Worm (Caenorhabditis elegans) whole organism, L1 larva: ENCODE results near the gene W02H5.2.
A peak's percentile ranks its signal among the peaks of the same experiment; 100 is the strongest.

ENCODE experiments used
- C04F5.9 ChIP-seq: sonication (generic microtip); optimal IDR thresholded peaks from 2 replicates; lab custom pipeline; 2016; ENCODE audit warnings: missing genetic modification characterization, missing compliant biosample characterization
- C16A3.4 ChIP-seq: fragments of 150-350 bp; optimal IDR thresholded peaks from 2 replicates; lab custom pipeline; 2014; ENCODE audit warnings: missing biosample characterization, missing genetic modification characterization
- aha-1 ChIP-seq: fragments of 150-350 bp; optimal IDR thresholded peaks from 2 replicates; lab custom pipeline; 2014; ENCODE audit warnings: missing biosample characterization, missing genetic modification characterization
- aly-2 ChIP-seq: fragments of 150-350 bp; optimal IDR thresholded peaks from 2 replicates; lab custom pipeline; 2014; ENCODE audit warnings: missing biosample characterization, missing genetic modification characterization
- blmp-1 ChIP-seq: fragments of 150-350 bp; optimal IDR thresholded peaks from 2 replicates; lab custom pipeline; 2014; ENCODE audit warnings: missing biosample characterization, missing genetic modification characterization
- ceh-63 ChIP-seq: fragments of 200-800 bp; sonication (Bioruptor generic); optimal IDR thresholded peaks from 2 replicates; lab custom pipeline; 2018; ENCODE audit warnings: mild to moderate bottlenecking, missing genetic modification characterization, missing compliant biosample characterization
- ceh-88 ChIP-seq: fragments of 200-800 bp; sonication (Bioruptor generic); IDR thresholded peaks from 2 replicates; pipeline ENCODE4 v1.3.6; 2022; ENCODE audit warnings: missing genetic modification characterization, missing compliant biosample characterization
- ceh-90 ChIP-seq: sonication (generic microtip); optimal IDR thresholded peaks from 2 replicates; lab custom pipeline; 2016; ENCODE audit warnings: missing genetic modification characterization, missing compliant biosample characterization
- dpl-1 ChIP-seq, 3 experiments: fragments of 150-350 bp in 2 of 3; sonication (generic microtip) in 1 of 3; optimal IDR thresholded peaks; 2 replicates each; lab custom pipeline; 2014 to 2017; ENCODE audit warnings: missing biosample characterization in 3 of 3, missing genetic modification characterization in 3 of 3, missing genetic modification reagents in 3 of 3
- dsc-1 ChIP-seq: sonication (generic microtip); optimal IDR thresholded peaks from 2 replicates; lab custom pipeline; 2016; ENCODE audit warnings: mild to moderate bottlenecking, missing genetic modification characterization, missing compliant biosample characterization
- efl-1 ChIP-seq, 4 experiments: fragments of 150-350 bp; optimal IDR thresholded peaks in 3 of 4; peaks in 1 of 4; 1 replicate in 1 of 4; 2 replicates in 3 of 4; lab custom pipeline; 2014; ENCODE audit warnings: missing biosample characterization in 2 of 4, missing genetic modification characterization in 2 of 4, missing genetic modification reagents in 2 of 4
- efl-3 ChIP-seq: fragments of 200-800 bp; sonication (Bioruptor generic); optimal IDR thresholded peaks from 2 replicates; lab custom pipeline; 2018; ENCODE audit warnings: mild to moderate bottlenecking, missing genetic modification characterization, missing compliant biosample characterization
- egl-13 ChIP-seq: sonication (generic microtip); optimal IDR thresholded peaks from 2 replicates; lab custom pipeline; 2016; ENCODE audit warnings: missing genotype, missing genetic modification reagents, missing genetic modification characterization, missing compliant biosample characterization
- egl-27 ChIP-seq, 2 experiments: fragments of 150-350 bp in 1 of 2; sonication (generic microtip); optimal IDR thresholded peaks; 3 replicates each; lab custom pipeline; 2017 to 2018; ENCODE audit warnings: missing biosample characterization in 2 of 2, missing genetic modification characterization in 2 of 2, missing genetic modification reagents in 2 of 2
- elt-3 ChIP-seq, 6 experiments: fragments of 150-350 bp in 1 of 6; sonication (generic microtip); optimal IDR thresholded peaks; 2 replicates each; lab custom pipeline; 2017 to 2018; ENCODE audit warnings: missing biosample characterization in 6 of 6, missing genetic modification characterization in 6 of 6, inconsistent platforms in 1 of 6
- fkh-10 ChIP-seq: sonication (generic microtip); optimal IDR thresholded peaks from 2 replicates; lab custom pipeline; 2017; ENCODE audit warnings: missing biosample characterization, missing genetic modification reagents, missing genetic modification characterization
- fkh-4 ChIP-seq: sonication (generic microtip); optimal IDR thresholded peaks from 2 replicates; lab custom pipeline; 2016; ENCODE audit warnings: missing compliant biosample characterization, missing genetic modification characterization, borderline replicate concordance
- fos-1 ChIP-seq: fragments of 150-350 bp; optimal IDR thresholded peaks from 2 replicates; lab custom pipeline; 2014; ENCODE audit warnings: missing biosample characterization, missing genetic modification characterization
- hlh-4 ChIP-seq: sonication (generic microtip); optimal IDR thresholded peaks from 2 replicates; lab custom pipeline; 2016; ENCODE audit warnings: mild to moderate bottlenecking, missing genetic modification characterization, missing compliant biosample characterization
- hpl-2 ChIP-seq: fragments of 150-350 bp; optimal IDR thresholded peaks from 2 replicates; lab custom pipeline; 2014; ENCODE audit warnings: missing biosample characterization, missing genetic modification reagents, missing genetic modification characterization
- irx-1 ChIP-seq: sonication (generic microtip); optimal IDR thresholded peaks from 2 replicates; lab custom pipeline; 2016; ENCODE audit warnings: missing genetic modification characterization, missing compliant biosample characterization
- lin-14 ChIP-seq: fragments of 200-800 bp; sonication (Bioruptor generic); optimal IDR thresholded peaks from 2 replicates; lab custom pipeline; 2018; ENCODE audit warnings: mild to moderate bottlenecking, missing genetic modification characterization, moderate library complexity, missing compliant biosample characterization
- lin-15B ChIP-seq: fragments of 150-350 bp; sonication (generic microtip); optimal IDR thresholded peaks from 3 replicates; lab custom pipeline; 2014; ENCODE audit warnings: missing biosample characterization, missing genetic modification characterization
- lin-39 ChIP-seq: fragments of 150-350 bp; optimal IDR thresholded peaks from 2 replicates; lab custom pipeline; 2014; ENCODE audit warnings: missing biosample characterization, missing genetic modification reagents, missing genetic modification characterization
- lsy-2 ChIP-seq, 2 experiments: fragments of 150-350 bp; optimal IDR thresholded peaks; 2 replicates each; lab custom pipeline; 2014; ENCODE audit warnings: missing biosample characterization in 2 of 2, missing genetic modification characterization in 2 of 2
- mab-9 ChIP-seq: fragments of 200-800 bp; sonication (Bioruptor generic); IDR thresholded peaks from 2 replicates; pipeline ENCODE4 v1.3.6; 2022; ENCODE audit warnings: missing genetic modification reagents, missing genetic modification characterization, missing compliant biosample characterization
- mef-2 ChIP-seq: fragments of 150-350 bp; optimal IDR thresholded peaks from 2 replicates; lab custom pipeline; 2014; ENCODE audit warnings: missing biosample characterization, missing genetic modification characterization
- nhr-12 ChIP-seq: sonication (generic microtip); optimal IDR thresholded peaks from 2 replicates; lab custom pipeline; 2017; ENCODE audit warnings: missing biosample characterization, missing genetic modification characterization
- nhr-19 ChIP-seq: fragments of 200-800 bp; sonication (Bioruptor generic); conservative IDR thresholded peaks from 2 replicates; pipeline ENCODE4 v1.3.6; 2022; ENCODE audit warnings: missing genetic modification characterization, missing compliant biosample characterization
- nhr-237 ChIP-seq: fragments of 150-350 bp; optimal IDR thresholded peaks from 2 replicates; lab custom pipeline; 2014; ENCODE audit warnings: missing biosample characterization, missing genetic modification characterization
- nhr-47 ChIP-seq: sonication (generic microtip); optimal IDR thresholded peaks from 2 replicates; lab custom pipeline; 2016; ENCODE audit warnings: mild to moderate bottlenecking, missing genetic modification characterization, moderate library complexity, missing compliant biosample characterization
- nhr-71 ChIP-seq: sonication (generic microtip); optimal IDR thresholded peaks from 2 replicates; lab custom pipeline; 2016; ENCODE audit warnings: mild to moderate bottlenecking, missing genetic modification characterization, moderate library complexity, missing compliant biosample characterization
- nhr-76 ChIP-seq: sonication (generic microtip); optimal IDR thresholded peaks from 2 replicates; lab custom pipeline; 2017; ENCODE audit warnings: missing biosample characterization, missing genetic modification characterization
- nhr-77 ChIP-seq: fragments of 150-350 bp; optimal IDR thresholded peaks from 2 replicates; lab custom pipeline; 2014; ENCODE audit warnings: missing biosample characterization, missing genetic modification characterization
- nhr-85 ChIP-seq: sonication (generic microtip); peaks from one replicate; lab custom pipeline; 2016; ENCODE audit warnings: missing genetic modification characterization, inconsistent platforms, missing compliant biosample characterization
- nhr-90 ChIP-seq: sonication (generic microtip); optimal IDR thresholded peaks from 2 replicates; lab custom pipeline; 2016; ENCODE audit warnings: mild to moderate bottlenecking, missing genetic modification characterization, missing compliant biosample characterization; ENCODE audit not compliant: poor library complexity
- pag-3 ChIP-seq: sonication (generic microtip); optimal IDR thresholded peaks from 2 replicates; lab custom pipeline; 2017; ENCODE audit warnings: missing genetic modification characterization, mild to moderate bottlenecking, missing compliant biosample characterization, antibody characterized with exemption, borderline replicate concordance; ENCODE audit not compliant: insufficient read depth
- pqm-1 ChIP-seq: sonication (generic microtip); optimal IDR thresholded peaks from 3 replicates; lab custom pipeline; 2017; ENCODE audit warnings: missing biosample characterization, missing genetic modification characterization
- skn-1 ChIP-seq: fragments of 150-350 bp; optimal IDR thresholded peaks from 2 replicates; lab custom pipeline; 2014; ENCODE audit warnings: missing biosample characterization, missing genetic modification characterization
- snu-23 ChIP-seq: sonication (generic microtip); optimal IDR thresholded peaks from 2 replicates; lab custom pipeline; 2016; ENCODE audit warnings: missing genetic modification characterization, missing compliant biosample characterization
- sox-4 ChIP-seq: sonication (generic microtip); optimal IDR thresholded peaks from 2 replicates; lab custom pipeline; 2016; ENCODE audit warnings: missing genetic modification characterization, missing compliant biosample characterization
- swsn-7 ChIP-seq: sonication (generic microtip); optimal IDR thresholded peaks from 2 replicates; lab custom pipeline; 2016; ENCODE audit warnings: missing genetic modification characterization, missing compliant biosample characterization
- tbx-2 ChIP-seq: sonication (generic microtip); optimal IDR thresholded peaks from 2 replicates; lab custom pipeline; 2016; ENCODE audit warnings: missing genetic modification characterization, missing compliant biosample characterization
- tlp-1 ChIP-seq: fragments of 150-350 bp; optimal IDR thresholded peaks from 2 replicates; lab custom pipeline; 2014; ENCODE audit warnings: missing biosample characterization, missing genetic modification characterization
- unc-130 ChIP-seq: fragments of 150-350 bp; optimal IDR thresholded peaks from 2 replicates; lab custom pipeline; 2017; ENCODE audit warnings: missing biosample characterization, missing genetic modification characterization, inconsistent platforms
- vab-15 ChIP-seq: sonication (generic microtip); optimal IDR thresholded peaks from 2 replicates; lab custom pipeline; 2017; ENCODE audit warnings: missing genotype, mild to moderate bottlenecking, missing genetic modification characterization, missing compliant biosample characterization
- xbp-1 ChIP-seq: sonication (generic microtip); optimal IDR thresholded peaks from 2 replicates; lab custom pipeline; 2016; ENCODE audit warnings: missing genetic modification characterization, missing compliant biosample characterization
- zip-4 ChIP-seq: fragments of 200-800 bp; sonication (Bioruptor generic); optimal IDR thresholded peaks from 2 replicates; lab custom pipeline; 2018; ENCODE audit warnings: mild to moderate bottlenecking, missing genetic modification characterization, moderate library complexity, missing compliant biosample characterization
- ztf-11 ChIP-seq, 2 experiments: sonication (generic microtip); optimal IDR thresholded peaks; 2 replicates each; lab custom pipeline; 2016 to 2017; ENCODE audit warnings: missing genetic modification characterization in 2 of 2, missing biosample characterization in 1 of 2, missing compliant biosample characterization in 1 of 2

The W02H5.2 gene

ce11 chrV:2690948-2691347 lies 51.8 kb downstream of the W02H5.2 start:
- TF ChIP-seq unc-130 (tag; lab: Kevin White, UChicago) (no peak), lin-14 (GFP tag; lab: Kevin White, UChicago) (no peak), lin-39 (tag; lab: Kevin White, UChicago) (no peak), fkh-10 (GFP tag; lab: Kevin White, UChicago) (no peak), zip-4 (GFP tag; lab: Kevin White, UChicago) (no peak), fkh-4 (tag; lab: Kevin White, UChicago) (no peak), snu-23 (GFP tag; lab: Kevin White, UChicago) (no peak), pag-3 (tag; lab: Kevin White, UChicago) (no peak), dsc-1 (tag; lab: Kevin White, UChicago) (no peak), nhr-19 (GFP tag; lab: Robert Waterston, UW) (no peak), nhr-237 (tag; lab: Kevin White, UChicago) (no peak), tlp-1 (tag; lab: Kevin White, UChicago) (no peak), egl-13 (tag; lab: Kevin White, UChicago) (no peak), xbp-1 (no peak), vab-15 (no peak), hpl-2 (no peak)

ce11 chrV:2694389-2694788 lies 55.3 kb downstream of the W02H5.2 start, which contains the start of gene Y45G12B.2:
Y45G12B.2 (plus strand) TSS chrV:2694771.
- TF ChIP-seq dsc-1 (tag; lab: Kevin White, UChicago), result peak; percentile 30
- TF ChIP-seq mab-9 (GFP tag; lab: Robert Waterston, UW), result no peak
- TF ChIP-seq aly-2 (tag; lab: Kevin White, UChicago), result peak; percentile 41
- no peak for TF ChIP-seq aha-1
- no peak for TF ChIP-seq ceh-90 (tag; lab: Kevin White, UChicago)
- no peak for TF ChIP-seq ceh-63 (GFP tag; lab: Kevin White, UChicago)
- no peak for TF ChIP-seq pag-3 (tag; lab: Kevin White, UChicago)
- TF ChIP-seq C04F5.9, result no peak
- peak; percentile 70 for TF ChIP-seq nhr-85 (tag; lab: Kevin White, UChicago)
- no peak for TF ChIP-seq ceh-88 (GFP tag; lab: Robert Waterston, UW)
- TF ChIP-seq fkh-10 (GFP tag; lab: Kevin White, UChicago), result no peak
- peak; percentile 45 for TF ChIP-seq skn-1 (tag; lab: Kevin White, UChicago)
- no peak for TF ChIP-seq nhr-76 (tag; lab: Kevin White, UChicago)
- TF ChIP-seq fkh-4 (tag; lab: Kevin White, UChicago), result no peak
- no peak for TF ChIP-seq egl-13 (tag; lab: Kevin White, UChicago)
- peak in 1 of 6 experiments; percentile 34 for TF ChIP-seq elt-3 (tag; optimal IDR thresholded peaks at IDR 0.05; lab: Kevin White, UChicago)
- no peak for TF ChIP-seq irx-1
- no peak for TF ChIP-seq sox-4 (tag; lab: Kevin White, UChicago)
- peak; percentile 18 for TF ChIP-seq nhr-77 (tag; lab: Kevin White, UChicago)
- TF ChIP-seq C16A3.4 (tag; lab: Kevin White, UChicago), result peak; percentile 61
- TF ChIP-seq lsy-2 (tag; optimal IDR thresholded peaks at IDR 0.05; lab: Kevin White, UChicago), result peak; percentile 99
- TF ChIP-seq nhr-237 (tag; lab: Kevin White, UChicago), result no peak
- no peak for TF ChIP-seq pqm-1
- no peak for TF ChIP-seq tlp-1 (tag; lab: Kevin White, UChicago)
- no peak for TF ChIP-seq lin-14 (GFP tag; lab: Kevin White, UChicago)
- no peak for TF ChIP-seq egl-27 (tag; optimal IDR thresholded peaks at IDR 0.05; lab: Kevin White, UChicago)
- TF ChIP-seq mef-2, result no peak
- peak; percentile 65 to 82 (median 76) for TF ChIP-seq dpl-1 (GFP tag; optimal IDR thresholded peaks at IDR 0.05; lab: Kevin White, UChicago)
- no peak for TF ChIP-seq vab-15
- peak; percentile 40 for TF ChIP-seq fos-1 (tag; lab: Kevin White, UChicago)
- TF ChIP-seq lin-39 (tag; lab: Kevin White, UChicago), result no peak
- peak; percentile 72 for TF ChIP-seq nhr-47
- TF ChIP-seq nhr-71 (tag; lab: Kevin White, UChicago), result peak; percentile 74
- peak; percentile 68 to 78 for TF ChIP-seq efl-1 (optimal IDR thresholded peaks at IDR 0.05; lab: Kevin White, UChicago)
- TF ChIP-seq efl-1 (GFP tag; optimal IDR thresholded peaks at IDR 0.05 in 1 of 2; lab: Kevin White, UChicago), result peak; percentile 82 to 97
- peak; percentile 54 for TF ChIP-seq blmp-1 (tag; lab: Kevin White, UChicago)
- peak; percentile 66 for TF ChIP-seq tbx-2
- peak; percentile 62 for TF ChIP-seq nhr-90 (tag; lab: Kevin White, UChicago)
- no peak for TF ChIP-seq hlh-4
- peak; percentile 44 for TF ChIP-seq lin-15B
- TF ChIP-seq swsn-7, result peak; percentile 61
- TF ChIP-seq ztf-11 (tag; optimal IDR thresholded peaks at IDR 0.05; lab: Kevin White, UChicago), result no peak
- TF ChIP-seq nhr-12 (tag; lab: Kevin White, UChicago), result no peak
- TF ChIP-seq efl-3 (GFP tag; lab: Kevin White, UChicago), result no peak
